Fruit fly (Drosophila melanogaster): Measurements from ENCODE around the gene ND-42.

Gene ND-42

dm6 chr3R:21991603-21992002, 35.9 kb upstream of the ND-42 start:
- TF ChIP-seq Hr39 (optimal IDR thresholded peaks at IDR 0.05) = no peak
- TF ChIP-seq CG7372 (GFP tag; IDR thresholded peaks at IDR 0.05) = peak; percentile 65

dm6 chr3R:21992909-21993308, 34.6 kb upstream of the ND-42 start:
- TF ChIP-seq Hr51 (GFP tag; optimal IDR thresholded peaks at IDR 0.05) (no peak), slbo (GFP tag; IDR thresholded peaks at IDR 0.05) (peak; percentile 80), gce (GFP tag; IDR thresholded peaks at IDR 0.05) (no peak), CG12391 (tag; optimal IDR thresholded peaks at IDR 0.05) (no peak), vfl (GFP tag; optimal IDR thresholded peaks at IDR 0.05) (no peak), CG7786 (GFP tag; optimal IDR thresholded peaks at IDR 0.05) (peak; percentile 55), CG1024 (GFP tag; IDR thresholded peaks at IDR 0.05) (0 out of 2 replicates have a peak, but pooled peaks have one; percentile 9), Eip74EF (GFP tag; optimal IDR thresholded peaks at IDR 0.05) (no peak), sqz (GFP tag; optimal IDR thresholded peaks at IDR 0.05) (no peak), CG17361 (GFP tag; IDR thresholded peaks at IDR 0.05) (no peak), crc (GFP tag; optimal IDR thresholded peaks at IDR 0.05) (no peak), Lhr (GFP tag; optimal IDR thresholded peaks at IDR 0.05) (no peak), wek (GFP tag; optimal IDR thresholded peaks at IDR 0.05) (no peak), CG12219 (GFP tag; optimal IDR thresholded peaks at IDR 0.05) (peak; percentile 5), CG6854 (GFP tag; optimal IDR thresholded peaks at IDR 0.05) (no peak), hbn (GFP tag; IDR thresholded peaks at IDR 0.05; ENCODE audit: partially characterized antibody) (no peak), Ada2b (GFP tag; IDR thresholded peaks at IDR 0.05) (peak; percentile 60; the same call in 1 of the 2 replicates), CG17612 (GFP tag; IDR thresholded peaks at IDR 0.05) (no peak), zen2 (GFP tag; IDR thresholded peaks at IDR 0.05; ENCODE audit: partially characterized antibody) (no peak), CG10654 (GFP tag; optimal IDR thresholded peaks at IDR 0.05) (peak; percentile 27), Asciz (GFP tag; optimal IDR thresholded peaks at IDR 0.05) (no peak), CG32532 (GFP tag; IDR thresholded peaks at IDR 0.05) (peak; percentile 73), CG7839 (tag; optimal IDR thresholded peaks at IDR 0.05) (peak; percentile 69), ttk (GFP tag; IDR thresholded peaks at IDR 0.05) (peak; percentile 59; the same call in 1 of the 2 replicates), Mad (GFP tag; optimal IDR thresholded peaks at IDR 0.05) (no peak), Abd-B (GFP tag; optimal IDR thresholded peaks at IDR 0.05) (peak; percentile 66), Hr3 (GFP tag; optimal IDR thresholded peaks at IDR 0.05) (peak; percentile 9), CG4617 (GFP tag; optimal IDR thresholded peaks at IDR 0.05; ENCODE audit: borderline replicate concordance) (no peak), kah (GFP tag; optimal IDR thresholded peaks at IDR 0.05) (no peak), insv (GFP tag; optimal IDR thresholded peaks at IDR 0.05) (no peak), gcm (GFP tag; optimal IDR thresholded peaks at IDR 0.05) (no peak), CG1602 (GFP tag; optimal IDR thresholded peaks at IDR 0.05) (peak; percentile 44), Tbp (GFP tag; optimal IDR thresholded peaks at IDR 0.05) (no peak), Sry-δ (GFP tag; optimal IDR thresholded peaks at IDR 0.05) (no peak), hth (optimal IDR thresholded peaks at IDR 0.05) (no peak), HmgZ (tag; optimal IDR thresholded peaks at IDR 0.05) (no peak), ATbp (GFP tag; optimal IDR thresholded peaks at IDR 0.05) (no peak), Sox102F (GFP tag; optimal IDR thresholded peaks at IDR 0.05) (peak; percentile 60), lov (optimal IDR thresholded peaks at IDR 0.05) (no peak), lov (GFP tag; IDR thresholded peaks at IDR 0.05) (0 out of 3 replicates have a peak, but pooled peaks have one; percentile 38), CG16863 (GFP tag; optimal IDR thresholded peaks at IDR 0.05) (no peak), eve (GFP tag; optimal IDR thresholded peaks at IDR 0.05) (no peak), Dll (GFP tag; IDR thresholded peaks at IDR 0.05; ENCODE audit: partially characterized antibody) (no peak), z (GFP tag; IDR thresholded peaks at IDR 0.05) (no peak), Mrtf (GFP tag; IDR thresholded peaks at IDR 0.05) (no peak), CG4424 (GFP tag; optimal IDR thresholded peaks at IDR 0.05) (peak; percentile 0), CG30020 (tag; optimal IDR thresholded peaks at IDR 0.05) (no peak), CG7357 (GFP tag; IDR thresholded peaks at IDR 0.05) (peak; percentile 34; the same call in 1 of the 3 replicates)

All from whole organism, embryonic.